Fruit fly (Drosophila melanogaster) whole organism, embryonic: Measurements from ENCODE around the gene CG15728.

Experiments
- Ada2b ChIP-seq: fragments of 200-800 bp; sonication (Bioruptor generic); IDR thresholded peaks from 2 replicates; pipeline ENCODE4 v1.3.6; 2022; ENCODE audit warnings: missing biosample characterization, missing genetic modification characterization
- Asciz ChIP-seq: fragments of 200-800 bp; sonication (Bioruptor generic); optimal IDR thresholded peaks from 2 replicates; lab custom pipeline; 2017; ENCODE audit warnings: missing biosample characterization, mild to moderate bottlenecking, missing genetic modification characterization, missing genetic modification reagents
- CG10366 ChIP-seq: fragments of 200-800 bp; sonication (Bioruptor generic); IDR thresholded peaks from 2 replicates; pipeline ENCODE4 v1.3.6; 2022; ENCODE audit warnings: missing biosample characterization, missing genetic modification characterization
- CG10543 ChIP-seq: fragments of 200-800 bp; sonication (Bioruptor generic); optimal IDR thresholded peaks from 3 replicates; lab custom pipeline; 2017; ENCODE audit warnings: missing biosample characterization, mild to moderate bottlenecking, missing genetic modification characterization, moderate library complexity
- CG10654 ChIP-seq: fragments of 200-800 bp; sonication (Bioruptor generic); optimal IDR thresholded peaks from 2 replicates; lab custom pipeline; 2016; ENCODE audit warnings: missing biosample characterization, missing genetic modification characterization
- CG11560 ChIP-seq: fragments of 200-800 bp; sonication (Bioruptor generic); IDR thresholded peaks from 3 replicates; pipeline ENCODE4 v1.3.6; 2022; ENCODE audit warnings: missing biosample characterization, missing genetic modification characterization
- CG11695 ChIP-seq: fragments of 200-800 bp; sonication (Bioruptor generic); IDR thresholded peaks from 3 replicates; pipeline ENCODE4 v1.3.6; 2022; ENCODE audit warnings: missing biosample characterization, missing genetic modification characterization
- CG1233 ChIP-seq: fragments of 200-800 bp; sonication (Bioruptor generic); optimal IDR thresholded peaks from 4 replicates; lab custom pipeline; 2018; ENCODE audit warnings: missing biosample characterization, mild to moderate bottlenecking, missing genetic modification characterization
- CG12744 ChIP-seq: fragments of 200-800 bp; sonication (Bioruptor generic); optimal IDR thresholded peaks from 2 replicates; lab custom pipeline; 2016; ENCODE audit warnings: missing biosample characterization, missing genetic modification characterization
- CG13287 ChIP-seq: fragments of 200-800 bp; sonication (Bioruptor generic); IDR thresholded peaks from 2 replicates; pipeline ENCODE4 v1.3.6; 2022; ENCODE audit warnings: missing biosample characterization, missing genetic modification characterization; ENCODE audit not compliant: partially characterized antibody
- CG15073 ChIP-seq: fragments of 200-800 bp; sonication (Bioruptor generic); optimal IDR thresholded peaks from 2 replicates; lab custom pipeline; 2016; ENCODE audit warnings: missing biosample characterization, missing genetic modification characterization
- CG16813 ChIP-seq: fragments of 200-800 bp; sonication (Bioruptor generic); IDR thresholded peaks from 3 replicates; pipeline ENCODE4 v1.3.6; 2022; ENCODE audit warnings: missing biosample characterization, missing genetic modification characterization; ENCODE audit not compliant: partially characterized antibody
- CG17612 ChIP-seq: fragments of 200-800 bp; sonication (Bioruptor generic); IDR thresholded peaks from 2 replicates; pipeline ENCODE4 v1.3.6; 2022; ENCODE audit warnings: missing biosample characterization, missing genetic modification characterization
- CG2678 ChIP-seq: fragments of 200-800 bp; sonication (Bioruptor generic); optimal IDR thresholded peaks from 3 replicates; lab custom pipeline; 2019; ENCODE audit warnings: missing biosample characterization, mild to moderate bottlenecking, missing genetic modification characterization, moderate library complexity
- CG2712 ChIP-seq: fragments of 200-800 bp; optimal IDR thresholded peaks from 3 replicates; lab custom pipeline; 2019; ENCODE audit warnings: missing biosample characterization, mild to moderate bottlenecking, missing genetic modification characterization, moderate library complexity
- CG2889 ChIP-seq: fragments of 200-800 bp; sonication (Bioruptor generic); IDR thresholded peaks from 3 replicates; pipeline ENCODE4 v1.3.6; 2022; ENCODE audit warnings: missing biosample characterization, missing genetic modification characterization
- CG34224 ChIP-seq: fragments of 200-800 bp; sonication (Bioruptor generic); IDR thresholded peaks from 3 replicates; pipeline ENCODE4 v1.3.6; 2022; ENCODE audit warnings: missing biosample characterization, missing genetic modification characterization; ENCODE audit not compliant: partially characterized antibody
- CG3995 ChIP-seq: fragments of 200-800 bp; sonication (Bioruptor generic); optimal IDR thresholded peaks from 3 replicates; lab custom pipeline; 2016; ENCODE audit warnings: missing biosample characterization, missing genetic modification characterization
- CG4820 ChIP-seq: fragments of 200-800 bp; sonication (Bioruptor generic); optimal IDR thresholded peaks from 3 replicates; lab custom pipeline; 2016; ENCODE audit warnings: missing biosample characterization, missing genetic modification characterization
- CG6254 ChIP-seq: fragments of 200-800 bp; sonication (Bioruptor generic); optimal IDR thresholded peaks from 3 replicates; lab custom pipeline; 2017; ENCODE audit warnings: mild to moderate bottlenecking, missing biosample characterization, missing genetic modification reagents, missing genetic modification characterization
- CG6791 ChIP-seq: fragments of 200-800 bp; sonication (Bioruptor generic); IDR thresholded peaks from 3 replicates; pipeline ENCODE4 v1.3.6; 2022; ENCODE audit warnings: missing biosample characterization, missing genetic modification characterization; ENCODE audit not compliant: partially characterized antibody
- CG7357 ChIP-seq: fragments of 200-800 bp; sonication (Bioruptor generic); IDR thresholded peaks from 3 replicates; pipeline ENCODE4 v1.3.6; 2022; ENCODE audit warnings: missing biosample characterization, missing genetic modification characterization
- CG9727 ChIP-seq: fragments of 200-800 bp; sonication (Bioruptor generic); optimal IDR thresholded peaks from 3 replicates; lab custom pipeline; 2017; ENCODE audit warnings: missing biosample characterization, mild to moderate bottlenecking, missing genetic modification characterization
- CG9876 ChIP-seq: fragments of 200-800 bp; sonication (Bioruptor generic); optimal IDR thresholded peaks from 2 replicates; lab custom pipeline; 2016; ENCODE audit warnings: missing biosample characterization, missing genetic modification characterization
- Elba2 ChIP-seq: fragments of 200-800 bp; sonication (Bioruptor generic); optimal IDR thresholded peaks from 3 replicates; lab custom pipeline; 2016; ENCODE audit warnings: missing biosample characterization, missing genetic modification characterization
- Gsc ChIP-seq: fragments of 200-800 bp; sonication (Bioruptor generic); IDR thresholded peaks from 2 replicates; pipeline ENCODE4 v1.3.6; 2022; ENCODE audit warnings: missing biosample characterization, missing genetic modification characterization
- H2.0 ChIP-seq: fragments of 200-800 bp; sonication (Bioruptor generic); IDR thresholded peaks from 2 replicates; pipeline ENCODE4 v1.3.6; 2022; ENCODE audit warnings: missing biosample characterization, missing genetic modification characterization
- HmgD ChIP-seq: fragments of 200-800 bp; sonication (Bioruptor generic); optimal IDR thresholded peaks from 3 replicates; lab custom pipeline; 2016; ENCODE audit warnings: missing biosample characterization, missing genetic modification characterization
- Kr ChIP-seq: fragments of 200-800 bp; sonication (Bioruptor generic); optimal IDR thresholded peaks from 2 replicates; lab custom pipeline; 2017; ENCODE audit warnings: missing biosample characterization, mild to moderate bottlenecking, missing genetic modification characterization
- Lim3 ChIP-seq: fragments of 200-800 bp; sonication (Bioruptor generic); IDR thresholded peaks from 2 replicates; pipeline ENCODE4 v1.3.6; 2022; ENCODE audit warnings: missing biosample characterization, missing genetic modification characterization
- Mad ChIP-seq: fragments of 200-800 bp; sonication (Bioruptor generic); optimal IDR thresholded peaks from 2 replicates; lab custom pipeline; 2016; ENCODE audit warnings: missing biosample characterization, missing genetic modification characterization
- Mrtf ChIP-seq: fragments of 200-800 bp; sonication (Bioruptor generic); IDR thresholded peaks from 3 replicates; pipeline ENCODE4 v1.3.6; 2022; ENCODE audit warnings: missing biosample characterization, missing genetic modification characterization
- Optix ChIP-seq: fragments of 200-800 bp; sonication (Bioruptor generic); IDR thresholded peaks from 3 replicates; pipeline ENCODE4 v1.3.6; 2022; ENCODE audit warnings: missing biosample characterization, missing genetic modification characterization
- Scr ChIP-seq: fragments of 200-800 bp; sonication (Bioruptor generic); IDR thresholded peaks from 2 replicates; pipeline ENCODE4 v1.3.6; 2022; ENCODE audit warnings: missing biosample characterization, missing genetic modification characterization; ENCODE audit not compliant: partially characterized antibody
- Taf1 ChIP-seq: fragments of 200-800 bp; sonication (Bioruptor generic); IDR thresholded peaks from 2 replicates; pipeline ENCODE4 v1.3.6; 2022; ENCODE audit warnings: missing biosample characterization, missing genetic modification characterization
- ap ChIP-seq: fragments of 200-800 bp; sonication (Bioruptor generic); IDR thresholded peaks from 2 replicates; pipeline ENCODE4 v1.3.6; 2022; ENCODE audit warnings: missing biosample characterization, missing genetic modification characterization
- dysf ChIP-seq: fragments of 200-800 bp; sonication (Bioruptor generic); IDR thresholded peaks from 3 replicates; pipeline ENCODE4 v1.3.6; 2022; ENCODE audit warnings: missing biosample characterization, missing genetic modification characterization
- grau ChIP-seq: fragments of 200-800 bp; optimal IDR thresholded peaks from 3 replicates; lab custom pipeline; 2019; ENCODE audit warnings: missing biosample characterization, mild to moderate bottlenecking, missing genetic modification characterization, moderate library complexity
- hb ChIP-seq: fragments of 200-800 bp; sonication (Bioruptor generic); IDR thresholded peaks from 3 replicates; pipeline ENCODE4 v1.3.6; 2022; ENCODE audit warnings: missing biosample characterization, missing genetic modification characterization; ENCODE audit not compliant: partially characterized antibody
- insv ChIP-seq, 2 experiments: fragments of 200-800 bp; sonication (Bioruptor generic); optimal IDR thresholded peaks; 3 replicates each; lab custom pipeline; 2016 to 2018; ENCODE audit warnings: missing biosample characterization in 2 of 2, missing genetic modification characterization in 2 of 2
- ken ChIP-seq: fragments of 200-800 bp; sonication (Bioruptor generic); IDR thresholded peaks from 3 replicates; pipeline ENCODE4 v1.3.6; 2022; ENCODE audit warnings: missing biosample characterization, missing genetic modification characterization
- mld ChIP-seq: fragments of 200-800 bp; sonication (Bioruptor generic); IDR thresholded peaks from 3 replicates; pipeline ENCODE4 v1.3.6; 2022; ENCODE audit warnings: missing biosample characterization, missing genetic modification characterization; ENCODE audit not compliant: partially characterized antibody
- nau ChIP-seq: fragments of 200-800 bp; sonication (Bioruptor generic); optimal IDR thresholded peaks from 3 replicates; lab custom pipeline; 2017; ENCODE audit warnings: missing biosample characterization, mild to moderate bottlenecking, missing genetic modification characterization, missing genetic modification reagents
- onecut ChIP-seq: fragments of 200-800 bp; sonication (Bioruptor generic); IDR thresholded peaks from 2 replicates; pipeline ENCODE4 v1.3.6; 2022; ENCODE audit warnings: missing biosample characterization, missing genetic modification characterization
- phol ChIP-seq: fragments of 200-800 bp; sonication (Bioruptor generic); optimal IDR thresholded peaks from 3 replicates; lab custom pipeline; 2018; ENCODE audit warnings: missing biosample characterization, mild to moderate bottlenecking, missing genetic modification characterization, moderate library complexity
- pros ChIP-seq: fragments of 200-800 bp; sonication (Bioruptor generic); optimal IDR thresholded peaks from 3 replicates; lab custom pipeline; 2019; ENCODE audit warnings: missing biosample characterization, mild to moderate bottlenecking, missing genetic modification characterization, moderate library complexity
- slbo ChIP-seq: fragments of 200-800 bp; sonication (Bioruptor generic); IDR thresholded peaks from 2 replicates; pipeline ENCODE4 v1.3.6; 2022; ENCODE audit warnings: missing biosample characterization, missing genetic modification characterization
- tgo ChIP-seq: fragments of 200-800 bp; sonication (Bioruptor generic); IDR thresholded peaks from 3 replicates; pipeline ENCODE4 v1.3.6; 2022; ENCODE audit warnings: missing biosample characterization, missing genetic modification characterization
- tll ChIP-seq, 2 experiments: fragments of 200-800 bp in 1 of 2; fragments of >200 bp in 1 of 2; sonication (Bioruptor generic) in 1 of 2; optimal IDR thresholded peaks; 2 replicates each; lab custom pipeline; 2017 to 2019; ENCODE audit warnings: missing biosample characterization in 2 of 2, missing genetic modification characterization in 2 of 2, mild to moderate bottlenecking in 1 of 2, moderate library complexity in 1 of 2

Gene CG15728

DNA sequence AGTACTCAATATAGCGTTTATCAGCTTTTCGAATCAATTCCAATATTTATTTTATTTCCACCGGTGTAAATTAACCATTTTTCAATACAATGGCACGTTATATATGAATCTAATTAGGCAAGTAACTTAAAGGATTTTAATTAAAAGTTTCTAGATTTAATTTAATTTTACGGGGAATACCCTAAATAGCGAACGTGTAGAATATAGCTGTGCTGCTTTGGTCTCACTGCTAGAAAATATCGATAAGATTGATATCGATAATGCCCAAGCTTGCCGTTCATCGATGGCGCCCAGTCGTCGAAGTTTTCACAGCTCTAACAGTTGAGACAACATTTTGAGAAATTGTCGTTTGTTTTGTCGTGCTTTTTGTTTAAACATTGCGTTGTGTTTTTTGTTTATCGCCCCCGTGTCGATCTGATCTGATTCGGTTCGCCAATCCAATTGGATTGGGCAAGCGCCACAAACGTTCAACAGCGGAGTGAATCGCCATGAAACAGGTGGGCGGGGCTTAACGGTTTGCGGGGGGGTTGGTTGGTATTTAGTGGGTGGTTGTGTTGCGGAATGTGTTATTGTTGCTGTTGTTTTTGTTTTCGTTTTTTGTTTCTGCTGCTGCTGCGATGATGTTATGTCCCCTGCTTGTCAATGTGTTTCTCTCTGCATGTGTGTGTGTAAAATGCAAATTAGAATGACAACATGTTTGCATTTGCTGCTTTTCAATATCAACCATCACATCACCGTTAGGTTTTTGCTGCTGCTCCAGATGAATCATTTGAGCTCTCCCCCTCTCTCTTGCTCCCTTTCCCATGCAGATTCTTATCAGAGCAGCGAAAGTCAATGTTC is 7.4 kb downstream of the CG15728 start, which contains the start of gene Tomosyn (continued):
- TF ChIP-seq Ada2b (GFP tag; lab: Robert Waterston, UW) (no peak), CG2889 (no peak), Taf1 (GFP tag; lab: Robert Waterston, UW) (no peak), Optix (GFP tag; lab: Robert Waterston, UW) (no peak), CG2712 (peak; percentile 64), slbo (GFP tag; lab: Robert Waterston, UW) (no peak), CG6791 (GFP tag; lab: Robert Waterston, UW) (peak; percentile 78), HmgD (GFP tag; lab: Kevin White, UChicago) (no peak), CG9876 (no peak), CG4820 (GFP tag; lab: Kevin White, UChicago) (peak; percentile 3), CG2678 (peak; percentile 59), grau (tag; lab: Kevin White, UChicago) (peak; percentile 54), CG10543 (GFP tag; lab: Kevin White, UChicago) (no peak), CG10654 (GFP tag; lab: Kevin White, UChicago) (no peak), Scr (GFP tag; lab: Robert Waterston, UW) (peak; percentile 77), tgo (GFP tag; lab: Robert Waterston, UW) (no peak), CG16813 (peak; percentile 80), Elba2 (GFP tag; lab: Kevin White, UChicago) (peak; percentile 14), Gsc (GFP tag; lab: Robert Waterston, UW) (no peak), Lim3 (GFP tag; lab: Robert Waterston, UW) (no peak), CG3995 (GFP tag; lab: Kevin White, UChicago) (peak; percentile 87), dysf (no peak), Mrtf (GFP tag; lab: Robert Waterston, UW) (no peak), hb (peak; percentile 73), CG17612 (GFP tag; lab: Robert Waterston, UW) (no peak), nau (GFP tag; lab: Kevin White, UChicago) (no peak), CG11695 (GFP tag; lab: Robert Waterston, UW) (no peak), CG15073 (GFP tag; lab: Kevin White, UChicago) (no peak), H2.0 (GFP tag; lab: Robert Waterston, UW) (peak; percentile 12; the same call in 1 of the 2 replicates), CG11560 (no peak), pros (GFP tag; lab: Kevin White, UChicago) (no peak), CG13287 (GFP tag; lab: Robert Waterston, UW) (peak; percentile 82), CG7357 (no peak), insv (GFP tag; optimal IDR thresholded peaks at IDR 0.05; lab: Kevin White, UChicago) (no peak), Mad (GFP tag; lab: Kevin White, UChicago) (peak; percentile 7), CG1233 (no peak), Asciz (no peak), CG34224 (peak; percentile 78), CG9727 (GFP tag; lab: Kevin White, UChicago) (peak; percentile 29), ken (GFP tag; lab: Robert Waterston, UW) (peak; percentile 22; the same call in 1 of the 3 replicates), mld (GFP tag; lab: Robert Waterston, UW) (peak; percentile 58; the same call in 1 of the 3 replicates), ap (GFP tag; lab: Robert Waterston, UW) (no peak), Kr (GFP tag; lab: Kevin White, UChicago) (no peak), phol (tag; lab: Kevin White, UChicago) (peak; percentile 55), CG12744 (GFP tag; lab: Kevin White, UChicago) (no peak), CG10366 (GFP tag; lab: Robert Waterston, UW) (0 out of 2 replicates have a peak, but pooled peaks have one; percentile 11), CG6254 (GFP tag; lab: Kevin White, UChicago) (no peak), tll (GFP tag; optimal IDR thresholded peaks at IDR 0.05; lab: Kevin White, UChicago) (no peak), onecut (GFP tag; lab: Robert Waterston, UW) (no peak)
